Worm (Caenorhabditis elegans) whole organism, L1 larva: ENCODE results near the gene C06G4.6.

Experiments used
- C04F5.9 ChIP-seq: sonication (generic microtip); optimal IDR thresholded peaks from 2 replicates; lab custom pipeline; 2016; ENCODE audit warnings: missing genetic modification characterization, missing compliant biosample characterization
- C16A3.4 ChIP-seq: fragments of 150-350 bp; optimal IDR thresholded peaks from 2 replicates; lab custom pipeline; 2014; ENCODE audit warnings: missing biosample characterization, missing genetic modification characterization
- C34B4.2 ChIP-seq: sonication (generic microtip); optimal IDR thresholded peaks from 2 replicates; lab custom pipeline; 2017; ENCODE audit warnings: mild to moderate bottlenecking, missing genetic modification characterization, missing compliant biosample characterization
- F16B12.6 ChIP-seq: fragments of 150-350 bp; optimal IDR thresholded peaks from 2 replicates; lab custom pipeline; 2014; ENCODE audit warnings: missing biosample characterization, missing genetic modification characterization
- Y116A8C.19 ChIP-seq: sonication (generic microtip); optimal IDR thresholded peaks from 2 replicates; lab custom pipeline; 2016; ENCODE audit warnings: missing compliant biosample characterization, missing genetic modification characterization, borderline replicate concordance
- aha-1 ChIP-seq: fragments of 150-350 bp; optimal IDR thresholded peaks from 2 replicates; lab custom pipeline; 2014; ENCODE audit warnings: missing biosample characterization, missing genetic modification characterization
- alr-1 ChIP-seq: fragments of 200-800 bp; sonication (Bioruptor generic); optimal IDR thresholded peaks from 2 replicates; lab custom pipeline; 2018; ENCODE audit warnings: borderline replicate concordance, mild to moderate bottlenecking, missing genetic modification characterization, missing compliant biosample characterization
- ama-1 ChIP-seq: fragments of 150-350 bp; optimal IDR thresholded peaks from 2 replicates; lab custom pipeline; 2014
- blmp-1 ChIP-seq: fragments of 150-350 bp; optimal IDR thresholded peaks from 2 replicates; lab custom pipeline; 2014; ENCODE audit warnings: missing biosample characterization, missing genetic modification characterization
- ceh-88 ChIP-seq: fragments of 200-800 bp; sonication (Bioruptor generic); IDR thresholded peaks from 2 replicates; pipeline ENCODE4 v1.3.6; 2022; ENCODE audit warnings: missing genetic modification characterization, missing compliant biosample characterization
- dpl-1 ChIP-seq, 3 experiments: fragments of 150-350 bp in 2 of 3; sonication (generic microtip) in 1 of 3; optimal IDR thresholded peaks; 2 replicates each; lab custom pipeline; 2014 to 2017; ENCODE audit warnings: missing biosample characterization in 3 of 3, missing genetic modification characterization in 3 of 3, missing genetic modification reagents in 3 of 3
- dsc-1 ChIP-seq: sonication (generic microtip); optimal IDR thresholded peaks from 2 replicates; lab custom pipeline; 2016; ENCODE audit warnings: mild to moderate bottlenecking, missing genetic modification characterization, missing compliant biosample characterization
- efl-1 ChIP-seq, 4 experiments: fragments of 150-350 bp; optimal IDR thresholded peaks in 3 of 4; peaks in 1 of 4; 1 replicate in 1 of 4; 2 replicates in 3 of 4; lab custom pipeline; 2014; ENCODE audit warnings: missing biosample characterization in 2 of 4, missing genetic modification characterization in 2 of 4, missing genetic modification reagents in 2 of 4
- egl-13 ChIP-seq: sonication (generic microtip); optimal IDR thresholded peaks from 2 replicates; lab custom pipeline; 2016; ENCODE audit warnings: missing genotype, missing genetic modification reagents, missing genetic modification characterization, missing compliant biosample characterization
- elt-2 ChIP-seq: sonication (generic microtip); optimal IDR thresholded peaks from 2 replicates; lab custom pipeline; 2016; ENCODE audit warnings: missing genetic modification characterization, mild to moderate bottlenecking, inconsistent platforms, missing compliant biosample characterization, missing genetic modification reagents
- elt-3 ChIP-seq, 6 experiments: fragments of 150-350 bp in 1 of 6; sonication (generic microtip); optimal IDR thresholded peaks; 2 replicates each; lab custom pipeline; 2017 to 2018; ENCODE audit warnings: missing biosample characterization in 6 of 6, missing genetic modification characterization in 6 of 6, inconsistent platforms in 1 of 6
- ets-5 ChIP-seq: fragments of 200-800 bp; sonication (Bioruptor generic); IDR thresholded peaks from 2 replicates; pipeline ENCODE4 v1.3.6; 2022; ENCODE audit warnings: missing genetic modification characterization, missing compliant biosample characterization
- fkh-4 ChIP-seq: sonication (generic microtip); optimal IDR thresholded peaks from 2 replicates; lab custom pipeline; 2016; ENCODE audit warnings: missing compliant biosample characterization, missing genetic modification characterization, borderline replicate concordance
- fkh-8 ChIP-seq: sonication (generic microtip); optimal IDR thresholded peaks from 2 replicates; lab custom pipeline; 2016; ENCODE audit warnings: mild to moderate bottlenecking, missing genetic modification characterization, missing compliant biosample characterization
- fos-1 ChIP-seq: fragments of 150-350 bp; optimal IDR thresholded peaks from 2 replicates; lab custom pipeline; 2014; ENCODE audit warnings: missing biosample characterization, missing genetic modification characterization
- grh-1 ChIP-seq: fragments of 200-800 bp; sonication (Bioruptor generic); IDR thresholded peaks from 2 replicates; pipeline ENCODE4 v1.3.6; 2022; ENCODE audit warnings: missing genetic modification reagents, missing genetic modification characterization, missing compliant biosample characterization
- hlh-17 ChIP-seq: fragments of 200-800 bp; sonication (Bioruptor generic); optimal IDR thresholded peaks from 2 replicates; lab custom pipeline; 2018; ENCODE audit warnings: missing genetic modification characterization, mild to moderate bottlenecking, missing compliant biosample characterization, moderate library complexity, borderline replicate concordance
- hpl-2 ChIP-seq: fragments of 150-350 bp; optimal IDR thresholded peaks from 2 replicates; lab custom pipeline; 2014; ENCODE audit warnings: missing biosample characterization, missing genetic modification reagents, missing genetic modification characterization
- irx-1 ChIP-seq: sonication (generic microtip); optimal IDR thresholded peaks from 2 replicates; lab custom pipeline; 2016; ENCODE audit warnings: missing genetic modification characterization, missing compliant biosample characterization
- isw-1 ChIP-seq: fragments of 200-800 bp; sonication (Bioruptor generic); IDR thresholded peaks from 2 replicates; pipeline ENCODE4 v1.3.6; 2022; ENCODE audit warnings: missing genetic modification characterization, missing compliant biosample characterization
- jun-1 ChIP-seq: fragments of 150-350 bp; optimal IDR thresholded peaks from 2 replicates; lab custom pipeline; 2014; ENCODE audit warnings: missing biosample characterization, missing genetic modification reagents, missing genetic modification characterization
- lin-15B ChIP-seq: fragments of 150-350 bp; sonication (generic microtip); optimal IDR thresholded peaks from 3 replicates; lab custom pipeline; 2014; ENCODE audit warnings: missing biosample characterization, missing genetic modification characterization
- lin-39 ChIP-seq: fragments of 150-350 bp; optimal IDR thresholded peaks from 2 replicates; lab custom pipeline; 2014; ENCODE audit warnings: missing biosample characterization, missing genetic modification reagents, missing genetic modification characterization
- lir-3 ChIP-seq: sonication (generic microtip); optimal IDR thresholded peaks from 2 replicates; lab custom pipeline; 2016; ENCODE audit warnings: mild to moderate bottlenecking, missing genetic modification characterization, moderate library complexity, missing compliant biosample characterization; ENCODE audit not compliant: poor library complexity
- mab-9 ChIP-seq: fragments of 200-800 bp; sonication (Bioruptor generic); IDR thresholded peaks from 2 replicates; pipeline ENCODE4 v1.3.6; 2022; ENCODE audit warnings: missing genetic modification reagents, missing genetic modification characterization, missing compliant biosample characterization
- mdl-1 ChIP-seq, 2 experiments: fragments of 150-350 bp; optimal IDR thresholded peaks; 2 replicates each; lab custom pipeline; 2014 to 2017; ENCODE audit warnings: missing biosample characterization in 2 of 2, missing genetic modification characterization in 2 of 2, inconsistent platforms in 1 of 2
- mef-2 ChIP-seq: fragments of 150-350 bp; optimal IDR thresholded peaks from 2 replicates; lab custom pipeline; 2014; ENCODE audit warnings: missing biosample characterization, missing genetic modification characterization
- mep-1 ChIP-seq: fragments of 150-350 bp; optimal IDR thresholded peaks from 2 replicates; lab custom pipeline; 2014; ENCODE audit warnings: missing biosample characterization, missing genetic modification characterization
- nhr-11 ChIP-seq: fragments of 150-350 bp; optimal IDR thresholded peaks from 2 replicates; lab custom pipeline; 2014; ENCODE audit warnings: missing biosample characterization, missing genetic modification characterization
- nhr-12 ChIP-seq: sonication (generic microtip); optimal IDR thresholded peaks from 2 replicates; lab custom pipeline; 2017; ENCODE audit warnings: missing biosample characterization, missing genetic modification characterization
- nhr-20 ChIP-seq: sonication (generic microtip); optimal IDR thresholded peaks from 2 replicates; lab custom pipeline; 2016; ENCODE audit warnings: mild to moderate bottlenecking, missing genetic modification characterization, missing compliant biosample characterization
- nhr-237 ChIP-seq: fragments of 150-350 bp; optimal IDR thresholded peaks from 2 replicates; lab custom pipeline; 2014; ENCODE audit warnings: missing biosample characterization, missing genetic modification characterization
- nhr-47 ChIP-seq: sonication (generic microtip); optimal IDR thresholded peaks from 2 replicates; lab custom pipeline; 2016; ENCODE audit warnings: mild to moderate bottlenecking, missing genetic modification characterization, moderate library complexity, missing compliant biosample characterization
- nhr-71 ChIP-seq: sonication (generic microtip); optimal IDR thresholded peaks from 2 replicates; lab custom pipeline; 2016; ENCODE audit warnings: mild to moderate bottlenecking, missing genetic modification characterization, moderate library complexity, missing compliant biosample characterization
- nhr-76 ChIP-seq: sonication (generic microtip); optimal IDR thresholded peaks from 2 replicates; lab custom pipeline; 2017; ENCODE audit warnings: missing biosample characterization, missing genetic modification characterization
- pag-3 ChIP-seq: sonication (generic microtip); optimal IDR thresholded peaks from 2 replicates; lab custom pipeline; 2017; ENCODE audit warnings: missing genetic modification characterization, mild to moderate bottlenecking, missing compliant biosample characterization, antibody characterized with exemption, borderline replicate concordance; ENCODE audit not compliant: insufficient read depth
- skn-1 ChIP-seq: fragments of 150-350 bp; optimal IDR thresholded peaks from 2 replicates; lab custom pipeline; 2014; ENCODE audit warnings: missing biosample characterization, missing genetic modification characterization
- snu-23 ChIP-seq: sonication (generic microtip); optimal IDR thresholded peaks from 2 replicates; lab custom pipeline; 2016; ENCODE audit warnings: missing genetic modification characterization, missing compliant biosample characterization
- sox-4 ChIP-seq: sonication (generic microtip); optimal IDR thresholded peaks from 2 replicates; lab custom pipeline; 2016; ENCODE audit warnings: missing genetic modification characterization, missing compliant biosample characterization
- sptf-1 ChIP-seq: fragments of 150-350 bp; optimal IDR thresholded peaks from 2 replicates; lab custom pipeline; 2014; ENCODE audit warnings: missing biosample characterization, missing genetic modification characterization
- tlp-1 ChIP-seq: fragments of 150-350 bp; optimal IDR thresholded peaks from 2 replicates; lab custom pipeline; 2014; ENCODE audit warnings: missing biosample characterization, missing genetic modification characterization
- unc-130 ChIP-seq: fragments of 150-350 bp; optimal IDR thresholded peaks from 2 replicates; lab custom pipeline; 2017; ENCODE audit warnings: missing biosample characterization, missing genetic modification characterization, inconsistent platforms
- unc-62 ChIP-seq: fragments of 150-350 bp; optimal IDR thresholded peaks from 2 replicates; lab custom pipeline; 2014; ENCODE audit warnings: missing biosample characterization, missing genetic modification reagents, missing genetic modification characterization
- unc-98 ChIP-seq: fragments of 200-800 bp; sonication (Bioruptor generic); IDR thresholded peaks from 2 replicates; pipeline ENCODE4 v1.3.6; 2022; ENCODE audit warnings: missing genetic modification characterization, missing compliant biosample characterization
- vab-15 ChIP-seq: sonication (generic microtip); optimal IDR thresholded peaks from 2 replicates; lab custom pipeline; 2017; ENCODE audit warnings: missing genotype, mild to moderate bottlenecking, missing genetic modification characterization, missing compliant biosample characterization
- xbp-1 ChIP-seq: sonication (generic microtip); optimal IDR thresholded peaks from 2 replicates; lab custom pipeline; 2016; ENCODE audit warnings: missing genetic modification characterization, missing compliant biosample characterization
- zag-1 ChIP-seq: fragments of 150-350 bp; optimal IDR thresholded peaks from 2 replicates; lab custom pipeline; 2014; ENCODE audit warnings: missing biosample characterization, missing genetic modification characterization

The C06G4.6 gene

DNA sequence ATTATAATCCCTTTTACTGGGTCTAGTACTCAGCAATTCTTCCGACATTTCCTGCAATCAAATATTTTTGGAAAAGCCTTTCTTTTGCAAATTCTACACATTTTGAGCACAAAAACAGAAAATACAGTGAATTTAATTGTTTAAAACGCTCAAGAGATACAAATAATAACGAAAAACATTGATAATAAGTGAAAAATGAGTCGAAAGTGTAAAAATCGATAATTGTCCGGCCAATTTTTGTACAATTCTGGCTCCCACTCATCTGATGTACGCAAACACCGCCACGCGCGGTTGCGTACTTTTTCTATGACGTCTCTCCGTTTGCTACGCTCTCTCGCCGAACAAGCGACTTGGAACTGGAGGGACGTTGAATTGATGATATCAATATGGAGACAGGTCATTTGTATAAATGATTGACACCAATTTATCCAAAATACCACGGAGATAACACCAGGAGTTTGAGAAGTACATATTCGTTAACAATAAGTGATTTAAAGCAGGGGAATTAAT lies 16.7 kb downstream of the C06G4.6 start, which contains the start of gene lin-36 (continued):
- TF ChIP-seq C34B4.2 (tag; lab: Kevin White, UChicago) (no peak), efl-1 (optimal IDR thresholded peaks at IDR 0.05; lab: Kevin White, UChicago) (peak; percentile 86 to 91), efl-1 (GFP tag; optimal IDR thresholded peaks at IDR 0.05 in 1 of 2; lab: Kevin White, UChicago) (peak; percentile 87 to 99), hlh-17 (GFP tag; lab: Kevin White, UChicago) (no peak), tlp-1 (tag; lab: Kevin White, UChicago) (no peak), ama-1 (no peak), snu-23 (peak; percentile 91), lin-15B (tag; lab: Kevin White, UChicago) (peak; percentile 80), hpl-2 (GFP tag; lab: Kevin White, UChicago) (no peak), nhr-11 (tag; lab: Kevin White, UChicago) (no peak), fos-1 (tag; lab: Kevin White, UChicago) (peak; percentile 71), C16A3.4 (tag; lab: Kevin White, UChicago) (peak; percentile 81), unc-130 (tag; lab: Kevin White, UChicago) (peak; percentile 73), unc-98 (GFP tag; lab: Robert Waterston, UW) (no peak), isw-1 (GFP tag; lab: Robert Waterston, UW) (peak; percentile 74), nhr-47 (tag; lab: Kevin White, UChicago) (peak; percentile 86), nhr-71 (peak; percentile 90), vab-15 (peak; percentile 64), grh-1 (peak; percentile 78), F16B12.6 (peak; percentile 99), dsc-1 (tag; lab: Kevin White, UChicago) (peak; percentile 93), ceh-88 (GFP tag; lab: Robert Waterston, UW) (peak; percentile 19; the same call in 1 of the 2 replicates), elt-2 (tag; lab: Kevin White, UChicago) (peak; percentile 32), irx-1 (tag; lab: Kevin White, UChicago) (peak; percentile 69), jun-1 (tag; lab: Kevin White, UChicago) (peak; percentile 79), C04F5.9 (tag; lab: Kevin White, UChicago) (peak; percentile 74), dpl-1 (GFP tag; optimal IDR thresholded peaks at IDR 0.05; lab: Kevin White, UChicago) (peak; percentile 78 to 88 (median 88)), egl-13 (tag; lab: Kevin White, UChicago) (peak; percentile 44), sox-4 (tag; lab: Kevin White, UChicago) (no peak), alr-1 (tag; lab: Kevin White, UChicago) (no peak), fkh-8 (tag; lab: Kevin White, UChicago) (peak; percentile 80), mef-2 (tag; lab: Kevin White, UChicago) (no peak), mdl-1 (tag; optimal IDR thresholded peaks at IDR 0.05; lab: Kevin White, UChicago) (peak in 1 of 2 experiments; percentile 64), nhr-20 (tag; lab: Kevin White, UChicago) (peak; percentile 76), lin-39 (tag; lab: Kevin White, UChicago) (peak; percentile 36), nhr-76 (tag; lab: Kevin White, UChicago) (no peak), blmp-1 (tag; lab: Kevin White, UChicago) (peak; percentile 67), unc-62 (peak; percentile 72), lir-3 (peak; percentile 69), nhr-12 (tag; lab: Kevin White, UChicago) (no peak), pag-3 (tag; lab: Kevin White, UChicago) (no peak), mep-1 (tag; lab: Kevin White, UChicago) (peak; percentile 94), nhr-237 (tag; lab: Kevin White, UChicago) (no peak), sptf-1 (tag; lab: Kevin White, UChicago) (no peak), zag-1 (peak; percentile 10), elt-3 (tag; optimal IDR thresholded peaks at IDR 0.05; lab: Kevin White, UChicago) (peak in 2 of 6 experiments; percentile 72 to 77), skn-1 (tag; lab: Kevin White, UChicago) (peak; percentile 82), ets-5 (no peak), fkh-4 (tag; lab: Kevin White, UChicago) (no peak), xbp-1 (tag; lab: Kevin White, UChicago) (peak; percentile 79), mab-9 (GFP tag; lab: Robert Waterston, UW) (peak; percentile 52; the same call in 1 of the 2 replicates), aha-1 (tag; lab: Kevin White, UChicago) (no peak), Y116A8C.19 (tag; lab: Kevin White, UChicago) (no peak)
